Worm (Caenorhabditis elegans) whole organism, L3 larva: ENCODE measurements around the gene htp-1.

Experiments used
- R02D3.7 ChIP-seq: fragments of 150-350 bp; optimal IDR thresholded peaks from 2 replicates; lab custom pipeline; 2014; ENCODE audit warnings: missing biosample characterization, missing genetic modification characterization
- ZK546.5 ChIP-seq: sonication (generic microtip); optimal IDR thresholded peaks from 2 replicates; lab custom pipeline; 2017; ENCODE audit warnings: missing biosample characterization, missing genetic modification characterization
- ama-1 ChIP-seq: fragments of 150-350 bp; optimal IDR thresholded peaks from 2 replicates; lab custom pipeline; 2018
- ceh-16 ChIP-seq: sonication (generic microtip); optimal IDR thresholded peaks from 2 replicates; lab custom pipeline; 2017; ENCODE audit warnings: missing biosample characterization, missing genetic modification characterization
- ceh-28 ChIP-seq: fragments of 150-350 bp; optimal IDR thresholded peaks from 2 replicates; lab custom pipeline; 2014; ENCODE audit warnings: missing biosample characterization, missing genetic modification reagents, missing genetic modification characterization
- ceh-9 ChIP-seq: sonication (generic microtip); optimal IDR thresholded peaks from 2 replicates; lab custom pipeline; 2018; ENCODE audit warnings: missing biosample characterization, missing genetic modification characterization
- daf-12 ChIP-seq: fragments of 150-350 bp; optimal IDR thresholded peaks from 2 replicates; lab custom pipeline; 2014; ENCODE audit warnings: missing biosample characterization, missing genetic modification reagents, missing genetic modification characterization
- egl-5 ChIP-seq: fragments of 150-350 bp; optimal IDR thresholded peaks from 2 replicates; lab custom pipeline; 2017; ENCODE audit warnings: missing biosample characterization, missing genetic modification reagents, missing genetic modification characterization, inconsistent platforms
- elt-1 ChIP-seq: fragments of 150-350 bp; optimal IDR thresholded peaks from 2 replicates; lab custom pipeline; 2014; ENCODE audit warnings: missing biosample characterization, missing genetic modification characterization
- elt-2 ChIP-seq: sonication (generic microtip); optimal IDR thresholded peaks from 2 replicates; lab custom pipeline; 2016; ENCODE audit warnings: missing genetic modification reagents, mild to moderate bottlenecking, missing genetic modification characterization, missing compliant biosample characterization
- fkh-10 ChIP-seq: sonication (generic microtip); optimal IDR thresholded peaks from 2 replicates; lab custom pipeline; 2017; ENCODE audit warnings: missing biosample characterization, missing genetic modification reagents, missing genetic modification characterization
- fkh-2 ChIP-seq: fragments of 150-350 bp; optimal IDR thresholded peaks from 2 replicates; lab custom pipeline; 2014; ENCODE audit warnings: missing biosample characterization, missing genetic modification reagents, missing genetic modification characterization
- fos-1 ChIP-seq: fragments of 150-350 bp; optimal IDR thresholded peaks from 2 replicates; lab custom pipeline; 2014; ENCODE audit warnings: missing biosample characterization, missing genetic modification characterization
- hmg-11 ChIP-seq: sonication (generic microtip); optimal IDR thresholded peaks from 2 replicates; lab custom pipeline; 2016; ENCODE audit warnings: missing genetic modification characterization, missing compliant biosample characterization
- jun-1 ChIP-seq: fragments of 150-350 bp; optimal IDR thresholded peaks from 2 replicates; lab custom pipeline; 2014; ENCODE audit warnings: missing biosample characterization, missing genetic modification reagents, missing genetic modification characterization
- lin-15B ChIP-seq: fragments of 150-350 bp; optimal IDR thresholded peaks from 2 replicates; lab custom pipeline; 2014; ENCODE audit warnings: missing biosample characterization, missing genetic modification characterization
- lin-39 ChIP-seq: fragments of 150-350 bp; optimal IDR thresholded peaks from 2 replicates; lab custom pipeline; 2018; ENCODE audit warnings: missing biosample characterization, missing genetic modification reagents, missing genetic modification characterization
- lsy-12 ChIP-seq: sonication (generic microtip); optimal IDR thresholded peaks from 2 replicates; lab custom pipeline; 2016; ENCODE audit warnings: mild to moderate bottlenecking, missing genetic modification characterization, missing compliant biosample characterization
- mdl-1 ChIP-seq: fragments of 150-350 bp; optimal IDR thresholded peaks from 2 replicates; lab custom pipeline; 2014; ENCODE audit warnings: missing biosample characterization, missing genetic modification characterization
- nfya-1 ChIP-seq: sonication (generic microtip); optimal IDR thresholded peaks from 2 replicates; lab custom pipeline; 2017; ENCODE audit warnings: missing genetic modification characterization, mild to moderate bottlenecking, missing compliant biosample characterization, antibody characterized with exemption, moderate library complexity; ENCODE audit not compliant: insufficient read depth
- nhr-11 ChIP-seq: fragments of 150-350 bp; optimal IDR thresholded peaks from 2 replicates; lab custom pipeline; 2014; ENCODE audit warnings: missing biosample characterization, missing genetic modification characterization
- nhr-25 ChIP-seq: sonication (generic microtip); optimal IDR thresholded peaks from 2 replicates; lab custom pipeline; 2017; ENCODE audit warnings: missing biosample characterization, missing genetic modification characterization
- nhr-28 ChIP-seq: fragments of 150-350 bp; optimal IDR thresholded peaks from 2 replicates; lab custom pipeline; 2014; ENCODE audit warnings: missing biosample characterization, missing genetic modification characterization
- nhr-43 ChIP-seq: sonication (generic microtip); optimal IDR thresholded peaks from 2 replicates; lab custom pipeline; 2016; ENCODE audit warnings: mild to moderate bottlenecking, missing genetic modification characterization, missing compliant biosample characterization; ENCODE audit not compliant: poor library complexity, severe bottlenecking
- nhr-76 ChIP-seq: fragments of 150-350 bp; sonication (generic microtip); optimal IDR thresholded peaks from 5 replicates; lab custom pipeline; 2014; ENCODE audit warnings: missing biosample characterization, missing genetic modification characterization
- nhr-77 ChIP-seq: fragments of 150-350 bp; optimal IDR thresholded peaks from 2 replicates; lab custom pipeline; 2014; ENCODE audit warnings: missing biosample characterization, missing genetic modification characterization
- pha-4 ChIP-seq: fragments of 150-350 bp; optimal IDR thresholded peaks from 2 replicates; lab custom pipeline; 2014; ENCODE audit warnings: missing biosample characterization, missing genetic modification reagents, missing genetic modification characterization
- pqm-1 ChIP-seq: fragments of 150-350 bp; optimal IDR thresholded peaks from 2 replicates; lab custom pipeline; 2017; ENCODE audit warnings: missing biosample characterization, missing genetic modification characterization, inconsistent platforms
- sea-2 ChIP-seq: fragments of 150-350 bp; sonication (generic microtip); optimal IDR thresholded peaks from 4 replicates; lab custom pipeline; 2014; ENCODE audit warnings: missing biosample characterization, missing genetic modification reagents, missing genetic modification characterization
- skn-1 ChIP-seq: fragments of 150-350 bp; optimal IDR thresholded peaks from 2 replicates; lab custom pipeline; 2014; ENCODE audit warnings: missing biosample characterization, missing genetic modification characterization
- tbx-2 ChIP-seq: sonication (generic microtip); optimal IDR thresholded peaks from 2 replicates; lab custom pipeline; 2016; ENCODE audit warnings: mild to moderate bottlenecking, missing genetic modification characterization, missing compliant biosample characterization
- unc-39 ChIP-seq: sonication (generic microtip); optimal IDR thresholded peaks from 4 replicates; lab custom pipeline; 2017; ENCODE audit warnings: missing biosample characterization, missing genetic modification characterization
- ztf-11 ChIP-seq: fragments of 150-350 bp; optimal IDR thresholded peaks from 2 replicates; lab custom pipeline; 2014; ENCODE audit warnings: missing biosample characterization, missing genetic modification characterization

htp-1 gene

ce11 chrIV:5393566-5393965 lies 2.2 kb upstream of the htp-1 start:
- TF ChIP-seq jun-1 (tag; lab: Kevin White, UChicago), result no peak
- TF ChIP-seq mdl-1 (tag; lab: Kevin White, UChicago), result no peak
- TF ChIP-seq ztf-11 (tag; lab: Kevin White, UChicago), result no peak
- peak; percentile 61 for TF ChIP-seq pqm-1
- TF ChIP-seq skn-1 (tag; lab: Kevin White, UChicago), result no peak
- no peak for TF ChIP-seq unc-39 (tag; lab: Kevin White, UChicago)
- TF ChIP-seq nhr-11 (tag; lab: Kevin White, UChicago), result no peak
- no peak for TF ChIP-seq nfya-1 (tag; lab: Kevin White, UChicago)
- TF ChIP-seq sea-2, result no peak
- TF ChIP-seq pha-4 (tag; lab: Kevin White, UChicago), result peak; percentile 51
- no peak for TF ChIP-seq nhr-43 (tag; lab: Kevin White, UChicago)
- no peak for TF ChIP-seq fkh-2
- peak; percentile 68 for TF ChIP-seq elt-2
- TF ChIP-seq nhr-76 (tag; lab: Kevin White, UChicago), result no peak
- no peak for TF ChIP-seq ZK546.5 (tag; lab: Kevin White, UChicago)

ce11 chrIV:5389951-5390350 lies 1.4 kb downstream of the htp-1 start:
- TF ChIP-seq nhr-25 (peak; percentile 24), ceh-16 (tag; lab: Kevin White, UChicago) (no peak)
- TF ChIP-seq, all 47 proteins: peak for 1

- no peak for TF ChIP-seq daf-12
- no peak for TF ChIP-seq nhr-76 (tag; lab: Kevin White, UChicago)
- TF ChIP-seq jun-1 (tag; lab: Kevin White, UChicago), result peak; percentile 28
- peak; percentile 67 for TF ChIP-seq pqm-1
- TF ChIP-seq mdl-1 (tag; lab: Kevin White, UChicago), result no peak
- TF ChIP-seq pha-4 (tag; lab: Kevin White, UChicago), result peak; percentile 55
- no peak for TF ChIP-seq nhr-77 (tag; lab: Kevin White, UChicago)
- no peak for TF ChIP-seq sea-2
- TF ChIP-seq nhr-25, result no peak
- TF ChIP-seq lsy-12 (tag; lab: Kevin White, UChicago), result no peak
- TF ChIP-seq ama-1 (lab: Kevin White, UChicago), result peak; percentile 77
- TF ChIP-seq elt-2, result peak; percentile 85
- TF ChIP-seq elt-1 (tag; lab: Kevin White, UChicago), result no peak
- no peak for TF ChIP-seq nhr-28 (tag; lab: Kevin White, UChicago)
Observed at ce11 chrIV:5388477-5389065, 2.8 kb downstream of the htp-1 start, which contains the start of gene elo-6. Gene elo-6, minus strand, starts transcription at chrIV:5388559.

- TF ChIP-seq ceh-28, result no peak
- TF ChIP-seq ceh-9 (tag; lab: Kevin White, UChicago), result no peak
- no peak for TF ChIP-seq nhr-43 (tag; lab: Kevin White, UChicago)
- no peak for TF ChIP-seq fkh-2
- no peak for TF ChIP-seq skn-1 (tag; lab: Kevin White, UChicago)
- TF ChIP-seq fos-1 (tag; lab: Kevin White, UChicago), result no peak
Observed at ce11 chrIV:5385020-5385419, 6.3 kb downstream of the htp-1 start, which contains the start of gene F41H10.12. Gene F41H10.12, plus strand, starts transcription at chrIV:5385320.

- TF ChIP-seq nfya-1 (tag; lab: Kevin White, UChicago), result no peak
- TF ChIP-seq pha-4 (tag; lab: Kevin White, UChicago), result no peak
- no peak for TF ChIP-seq hmg-11 (tag; lab: Kevin White, UChicago)
- TF ChIP-seq nhr-28 (tag; lab: Kevin White, UChicago), result no peak
- TF ChIP-seq nhr-76 (tag; lab: Kevin White, UChicago), result no peak
- TF ChIP-seq elt-1 (tag; lab: Kevin White, UChicago), result no peak
- TF ChIP-seq R02D3.7 (tag; lab: Kevin White, UChicago), result no peak
- no peak for TF ChIP-seq nhr-11 (tag; lab: Kevin White, UChicago)
- no peak for TF ChIP-seq lin-15B (tag; lab: Kevin White, UChicago)
- TF ChIP-seq lin-39 (tag; lab: Kevin White, UChicago), result no peak
- no peak for TF ChIP-seq fkh-10 (GFP tag; lab: Kevin White, UChicago)
- TF ChIP-seq egl-5, result no peak
- TF ChIP-seq ceh-28, result no peak
- TF ChIP-seq tbx-2 (tag; lab: Kevin White, UChicago), result no peak
- no peak for TF ChIP-seq lsy-12 (tag; lab: Kevin White, UChicago)
Observed at ce11 chrIV:5382609-5383008, 8.7 kb downstream of the htp-1 start, which contains the start of gene F41H10.1. Gene F41H10.1, plus strand, starts transcription at chrIV:5382909.
